Fruit fly (Drosophila melanogaster): ENCODE data around the gene COX7A.
A peak's percentile ranks its signal among the peaks of the same experiment; 100 is the strongest.

The COX7A gene

DNA sequence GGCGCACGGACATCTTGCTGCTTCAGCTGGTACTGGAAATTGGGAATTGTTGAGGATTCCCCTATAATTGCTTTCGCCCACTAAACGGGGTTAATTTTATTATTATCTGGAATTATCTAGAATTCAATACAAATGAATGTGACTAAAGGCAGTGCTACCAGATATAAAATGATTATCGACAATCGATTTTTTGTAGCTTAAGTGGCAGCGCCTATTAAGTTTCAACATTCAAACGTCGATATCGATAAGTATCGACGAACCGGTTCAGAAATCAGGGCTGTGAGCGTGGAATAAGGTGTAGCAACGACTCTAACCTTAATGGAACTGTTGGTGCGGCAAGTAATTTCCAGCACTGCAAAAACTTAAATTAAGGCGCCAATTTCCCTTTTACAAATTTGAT lies 35.7 kb downstream of the COX7A start, which contains the start of gene Sgt1 (continued):
- no peak for TF ChIP-seq slp2 (GFP tag; optimal IDR thresholded peaks at IDR 0.05)
- TF ChIP-seq ttk (GFP tag; IDR thresholded peaks at IDR 0.05), result no peak
- peak; percentile 12 for TF ChIP-seq pum (GFP tag; optimal IDR thresholded peaks at IDR 0.05)
- peak; percentile 66; the same call in 1 of the 2 replicates for TF ChIP-seq NFAT (GFP tag; IDR thresholded peaks at IDR 0.05)
- peak; percentile 95 for TF ChIP-seq Ets65A (GFP tag)
- TF ChIP-seq CG12071 (GFP tag; optimal IDR thresholded peaks at IDR 0.05), result no peak
- TF ChIP-seq Hmr (GFP tag; optimal IDR thresholded peaks at IDR 0.05), result peak; percentile 77
- TF ChIP-seq Hmx (GFP tag; optimal IDR thresholded peaks at IDR 0.05), result no peak
- no peak for TF ChIP-seq Lpt (GFP tag; optimal IDR thresholded peaks at IDR 0.05)
- no peak for TF ChIP-seq CG4360 (GFP tag; IDR thresholded peaks at IDR 0.05)
- no peak for TF ChIP-seq CG10366 (GFP tag; IDR thresholded peaks at IDR 0.05)
- TF ChIP-seq CG12659 (GFP tag; optimal IDR thresholded peaks at IDR 0.05), result peak; percentile 84
- TF ChIP-seq zfh1 (GFP tag; IDR thresholded peaks at IDR 0.05), result peak; percentile 44; the same call in 1 of the 3 replicates
- TF ChIP-seq CG1603 (tag; optimal IDR thresholded peaks at IDR 0.05), result peak; percentile 84
- peak; percentile 35 for TF ChIP-seq ind (GFP tag; optimal IDR thresholded peaks at IDR 0.05)
- no peak for TF ChIP-seq sens-2 (GFP tag; IDR thresholded peaks at IDR 0.05)
- TF ChIP-seq CG32772 (GFP tag; IDR thresholded peaks at IDR 0.05), result no peak
- peak; percentile 79 for TF ChIP-seq gro (GFP tag; optimal IDR thresholded peaks at IDR 0.05)
- peak; percentile 85 for TF ChIP-seq pita (GFP tag; optimal IDR thresholded peaks at IDR 0.05)
- TF ChIP-seq Bteb2 (GFP tag; optimal IDR thresholded peaks at IDR 0.05), result peak; percentile 18
- no peak for TF ChIP-seq fd102C (GFP tag; optimal IDR thresholded peaks at IDR 0.05)
- TF ChIP-seq CTCF (GFP tag; optimal IDR thresholded peaks at IDR 0.05), result peak; percentile 56
- TF ChIP-seq CG13424 (tag; optimal IDR thresholded peaks at IDR 0.05), result peak; percentile 4
- no peak for TF ChIP-seq ewg (GFP tag; optimal IDR thresholded peaks at IDR 0.05)
- TF ChIP-seq Xrp1 (GFP tag; IDR thresholded peaks at IDR 0.05), result no peak
- peak; percentile 23 for TF ChIP-seq Dip3 (GFP tag; optimal IDR thresholded peaks at IDR 0.05)
- peak; percentile 33 for TF ChIP-seq CG7839 (tag; optimal IDR thresholded peaks at IDR 0.05)
- TF ChIP-seq CG8944 (GFP tag; optimal IDR thresholded peaks at IDR 0.05), result peak; percentile 33
- peak; percentile 72 for TF ChIP-seq vnd (GFP tag; IDR thresholded peaks at IDR 0.05; ENCODE audit: partially characterized antibody)
- TF ChIP-seq CG6175 (GFP tag; IDR thresholded peaks at IDR 0.05), result no peak
- peak; percentile 64; the same call in 1 of the 3 replicates for TF ChIP-seq zen2 (GFP tag; IDR thresholded peaks at IDR 0.05; ENCODE audit: partially characterized antibody)
- TF ChIP-seq Fer3 (tag; optimal IDR thresholded peaks at IDR 0.05), result peak; percentile 17
- peak; percentile 24 for TF ChIP-seq ems (GFP tag; optimal IDR thresholded peaks at IDR 0.05)
- TF ChIP-seq Dad (GFP tag; optimal IDR thresholded peaks at IDR 0.05), result peak; percentile 45
- TF ChIP-seq Dbx (GFP tag; IDR thresholded peaks at IDR 0.05), result 0 out of 3 replicates have a peak, but pooled peaks have one; percentile 29
- no peak for TF ChIP-seq da (GFP tag; optimal IDR thresholded peaks at IDR 0.05)
- TF ChIP-seq CG3995 (GFP tag; optimal IDR thresholded peaks at IDR 0.05), result peak; percentile 43
- no peak for TF ChIP-seq CG30431 (GFP tag; optimal IDR thresholded peaks at IDR 0.05)
- TF ChIP-seq CG4328 (GFP tag; optimal IDR thresholded peaks at IDR 0.05), result peak; percentile 38
- peak; percentile 99 for TF ChIP-seq pzg (GFP tag; optimal IDR thresholded peaks at IDR 0.05)
- peak; percentile 85 for TF ChIP-seq Dll (GFP tag; IDR thresholded peaks at IDR 0.05; ENCODE audit: partially characterized antibody)
- TF ChIP-seq Chrac-16 (GFP tag; optimal IDR thresholded peaks at IDR 0.05), result peak; percentile 8
- peak; percentile 34 for TF ChIP-seq Mad (GFP tag; optimal IDR thresholded peaks at IDR 0.05)

DNA sequence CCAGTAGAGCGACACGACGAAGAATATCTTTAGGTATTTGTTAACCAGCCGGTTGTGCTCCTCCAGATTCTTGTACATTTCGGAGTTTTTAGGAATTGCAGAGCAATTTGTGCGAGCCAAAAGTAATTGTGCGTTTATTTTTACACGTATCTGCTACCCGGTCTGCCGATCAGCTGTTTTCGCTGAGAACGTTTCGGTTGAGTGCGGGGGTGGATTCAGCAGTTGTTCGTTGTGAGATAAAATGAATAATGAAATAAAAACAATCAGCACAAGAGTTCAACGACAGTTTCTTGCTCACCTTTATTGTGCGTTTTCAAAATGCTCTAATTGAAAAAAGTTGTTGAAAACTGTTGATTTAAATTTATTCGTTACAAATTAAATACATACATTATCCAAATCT lies 37.0 kb downstream of the COX7A start, which contains the start of gene nac:
Gene nac, minus strand, starts transcription at position 176 of the 400 bp plus-strand sequence.
- TF ChIP-seq crp (GFP tag; optimal IDR thresholded peaks at IDR 0.05) (peak; percentile 65 to 90), Bgb (GFP tag; IDR thresholded peaks at IDR 0.05; ENCODE audit: partially characterized antibody) (no peak), wor (GFP tag; IDR thresholded peaks at IDR 0.05) (no peak), CG17912 (GFP tag; optimal IDR thresholded peaks at IDR 0.05) (no peak), Dll (GFP tag; IDR thresholded peaks at IDR 0.05; ENCODE audit: partially characterized antibody) (0 out of 4 replicates have a peak, but pooled peaks have one; percentile 42), Fer3 (tag; optimal IDR thresholded peaks at IDR 0.05) (peak; percentile 3), CG34224 (GFP tag; IDR thresholded peaks at IDR 0.05; ENCODE audit: partially characterized antibody) (no peak; the same call in 2 of the 3 replicates), sug (tag; optimal IDR thresholded peaks at IDR 0.05) (peak; percentile 9), disco-r (GFP tag; optimal IDR thresholded peaks at IDR 0.05) (no peak), CG17385 (GFP tag; optimal IDR thresholded peaks at IDR 0.05) (peak; percentile 12), Fer2 (tag; optimal IDR thresholded peaks at IDR 0.05) (no peak), Adf1 (GFP tag; IDR thresholded peaks at IDR 0.05) (no peak), sob (GFP tag; IDR thresholded peaks at IDR 0.05) (0 out of 2 replicates have a peak, but pooled peaks have one; percentile 14)
